Worm (Caenorhabditis elegans) whole organism, young adult: ENCODE data around the gene Y43F8B.7.

Experiments used
- B0035.1 ChIP-seq: sonication (generic microtip); optimal IDR thresholded peaks from 2 replicates; lab custom pipeline; 2016; ENCODE audit warnings: missing genetic modification characterization, mild to moderate bottlenecking, missing compliant biosample characterization, missing genotype, missing genetic modification reagents
- B0261.1 ChIP-seq: sonication (generic microtip); optimal IDR thresholded peaks from 2 replicates; lab custom pipeline; 2016; ENCODE audit warnings: mild to moderate bottlenecking, missing genetic modification characterization, moderate library complexity, missing compliant biosample characterization
- F22D6.2 ChIP-seq: sonication (generic microtip); optimal IDR thresholded peaks from 2 replicates; lab custom pipeline; 2016; ENCODE audit warnings: mild to moderate bottlenecking, missing genetic modification characterization, missing compliant biosample characterization
- F37B4.10 ChIP-seq: fragments of 200-800 bp; sonication (Bioruptor generic); IDR thresholded peaks from 2 replicates; pipeline ENCODE4 v1.3.6; 2022; ENCODE audit warnings: missing genetic modification characterization, missing compliant biosample characterization
- F39B2.1 ChIP-seq: fragments of 200-800 bp; sonication (Bioruptor generic); IDR thresholded peaks from 2 replicates; pipeline ENCODE4 v1.3.6; 2022; ENCODE audit warnings: missing genetic modification reagents, missing genetic modification characterization, missing compliant biosample characterization
- Y67H2A.10 ChIP-seq: fragments of 200-800 bp; sonication (Bioruptor generic); conservative IDR thresholded peaks from 2 replicates; pipeline ENCODE4 v1.3.6; 2022; ENCODE audit warnings: missing genetic modification reagents, missing genetic modification characterization, missing compliant biosample characterization
- akir-1 ChIP-seq: fragments of 200-800 bp; sonication (Bioruptor generic); optimal IDR thresholded peaks from 2 replicates; lab custom pipeline; 2018; ENCODE audit warnings: mild to moderate bottlenecking, missing genetic modification characterization, moderate library complexity, missing compliant biosample characterization
- atf-7 ChIP-seq: sonication (generic microtip); optimal IDR thresholded peaks from 2 replicates; lab custom pipeline; 2017; ENCODE audit warnings: mild to moderate bottlenecking, missing genetic modification characterization, missing compliant biosample characterization
- athp-1 ChIP-seq: sonication (generic microtip); optimal IDR thresholded peaks from 2 replicates; lab custom pipeline; 2017; ENCODE audit warnings: mild to moderate bottlenecking, missing genetic modification characterization, missing compliant biosample characterization
- cebp-1 ChIP-seq, 2 experiments: fragments of 200-800 bp in 1 of 2; sonication (Bioruptor generic) in 1 of 2; sonication (generic microtip) in 1 of 2; IDR thresholded peaks in 1 of 2; optimal IDR thresholded peaks in 1 of 2; 2 replicates each; pipeline versions ENCODE4 v1.3.6 to Lab custom; 2017 to 2022; ENCODE audit warnings: missing compliant biosample characterization in 2 of 2, missing genetic modification characterization in 2 of 2, mild to moderate bottlenecking in 1 of 2, missing genetic modification reagents in 1 of 2, moderate library complexity in 1 of 2
- dox-1 ChIP-seq: fragments of 200-800 bp; sonication (Bioruptor generic); IDR thresholded peaks from 2 replicates; pipeline ENCODE4 v1.3.6; 2022; ENCODE audit warnings: missing genetic modification reagents, missing genetic modification characterization, missing compliant biosample characterization
- dpl-1 ChIP-seq: fragments of 150-350 bp; optimal IDR thresholded peaks from 2 replicates; lab custom pipeline; 2014; ENCODE audit warnings: missing biosample characterization, missing genetic modification reagents, missing genetic modification characterization
- efl-1 ChIP-seq: fragments of 150-350 bp; optimal IDR thresholded peaks from 2 replicates; lab custom pipeline; 2014; ENCODE audit warnings: missing biosample characterization, missing genetic modification reagents, missing genetic modification characterization
- egrh-3 ChIP-seq: fragments of 200-800 bp; sonication (Bioruptor generic); IDR thresholded peaks from 2 replicates; pipeline ENCODE4 v1.3.6; 2022; ENCODE audit warnings: missing genetic modification reagents, missing genetic modification characterization, missing compliant biosample characterization
- ekl-4 ChIP-seq: fragments of 200-800 bp; sonication (Bioruptor generic); IDR thresholded peaks from 2 replicates; pipeline ENCODE4 v1.3.6; 2022; ENCODE audit warnings: missing genetic modification reagents, missing genetic modification characterization, missing compliant biosample characterization
- fkh-3 ChIP-seq: sonication (generic microtip); optimal IDR thresholded peaks from 2 replicates; lab custom pipeline; 2016; ENCODE audit warnings: mild to moderate bottlenecking, missing genetic modification characterization, missing compliant biosample characterization
- hlh-26 ChIP-seq: fragments of 200-800 bp; sonication (Bioruptor generic); conservative IDR thresholded peaks from 2 replicates; pipeline ENCODE4 v1.3.6; 2022; ENCODE audit warnings: missing genetic modification reagents, missing genetic modification characterization, missing compliant biosample characterization
- lin-26 ChIP-seq: fragments of 200-800 bp; sonication (Bioruptor generic); IDR thresholded peaks from 2 replicates; pipeline ENCODE4 v1.3.6; 2022; ENCODE audit warnings: missing genetic modification reagents, missing genetic modification characterization, missing compliant biosample characterization
- lsy-27 ChIP-seq: sonication (generic microtip); optimal IDR thresholded peaks from 2 replicates; lab custom pipeline; 2017; ENCODE audit warnings: missing genetic modification characterization, mild to moderate bottlenecking, missing compliant biosample characterization, antibody characterized with exemption, missing genotype, borderline replicate concordance; ENCODE audit not compliant: insufficient read depth
- madf-3 ChIP-seq: fragments of 200-800 bp; sonication (Bioruptor generic); IDR thresholded peaks from 2 replicates; pipeline ENCODE4 v1.3.6; 2022; ENCODE audit warnings: missing genetic modification reagents, missing genetic modification characterization, missing compliant biosample characterization
- mes-4 ChIP-seq: sonication (generic microtip); optimal IDR thresholded peaks from 2 replicates; lab custom pipeline; 2016; ENCODE audit warnings: missing genotype, missing genetic modification characterization, missing compliant biosample characterization
- nfya-1 ChIP-seq: sonication (generic microtip); optimal IDR thresholded peaks from 2 replicates; lab custom pipeline; 2017; ENCODE audit warnings: antibody characterized with exemption, missing compliant biosample characterization, missing genetic modification characterization, borderline replicate concordance; ENCODE audit not compliant: insufficient read depth
- nfyb-1 ChIP-seq: fragments of 200-800 bp; sonication (Bioruptor generic); IDR thresholded peaks from 2 replicates; pipeline ENCODE4 v1.3.6; 2022; ENCODE audit warnings: missing genetic modification reagents, missing genetic modification characterization, missing compliant biosample characterization
- nhr-120 ChIP-seq: fragments of 200-800 bp; sonication (Bioruptor generic); IDR thresholded peaks from 2 replicates; pipeline ENCODE4 v1.3.6; 2022; ENCODE audit warnings: missing genetic modification characterization, missing compliant biosample characterization
- pbrm-1 ChIP-seq: fragments of 200-800 bp; sonication (Bioruptor generic); IDR thresholded peaks from 2 replicates; pipeline ENCODE4 v1.3.6; 2022; ENCODE audit warnings: missing genetic modification reagents, missing genetic modification characterization, missing compliant biosample characterization
- rpc-1 ChIP-seq, 2 experiments: fragments of 150-350 bp in 1 of 2; sonication (generic microtip) in 1 of 2; optimal IDR thresholded peaks; 2 replicates each; lab custom pipeline; 2014 to 2018; ENCODE audit warnings: missing biosample characterization in 1 of 2, missing genetic modification characterization in 1 of 2, missing genetic modification reagents in 1 of 2, missing genotype in 1 of 2
- snpc-3.4 ChIP-seq: sonication (generic microtip); optimal IDR thresholded peaks from 2 replicates; lab custom pipeline; 2017; ENCODE audit warnings: missing genetic modification characterization, mild to moderate bottlenecking, missing compliant biosample characterization, antibody characterized with exemption, moderate library complexity, missing genotype, missing genetic modification reagents
- tbp1 ChIP-seq: fragments of 200-800 bp; sonication (Bioruptor generic); optimal IDR thresholded peaks from 2 replicates; lab custom pipeline; 2018; ENCODE audit warnings: mild to moderate bottlenecking, missing genetic modification characterization, missing compliant biosample characterization
- tlf-1 ChIP-seq: fragments of 200-800 bp; sonication (Bioruptor generic); optimal IDR thresholded peaks from 2 replicates; lab custom pipeline; 2018; ENCODE audit warnings: mild to moderate bottlenecking, missing genetic modification characterization, missing compliant biosample characterization
- unc-130 ChIP-seq: sonication (generic microtip); optimal IDR thresholded peaks from 2 replicates; lab custom pipeline; 2016; ENCODE audit warnings: missing genetic modification reagents, missing genetic modification characterization, missing compliant biosample characterization
- unc-62 ChIP-seq: fragments of 150-350 bp; optimal IDR thresholded peaks from 2 replicates; lab custom pipeline; 2014; ENCODE audit warnings: missing biosample characterization, missing genetic modification reagents, missing genetic modification characterization
- zfh-2 ChIP-seq: fragments of 200-800 bp; sonication (Bioruptor generic); conservative IDR thresholded peaks from 2 replicates; pipeline ENCODE4 v1.3.6; 2022; ENCODE audit warnings: missing genetic modification reagents, missing genetic modification characterization, missing compliant biosample characterization
- ztf-18 ChIP-seq: sonication (generic microtip); optimal IDR thresholded peaks from 2 replicates; lab custom pipeline; 2016; ENCODE audit warnings: missing genotype, mild to moderate bottlenecking, missing genetic modification characterization, missing compliant biosample characterization
- ztf-22 ChIP-seq: fragments of 200-800 bp; sonication (Bioruptor generic); optimal IDR thresholded peaks from 2 replicates; lab custom pipeline; 2018; ENCODE audit warnings: mild to moderate bottlenecking, missing genetic modification characterization, moderate library complexity, missing compliant biosample characterization
- ztf-6 ChIP-seq: fragments of 200-800 bp; sonication (Bioruptor generic); IDR thresholded peaks from 2 replicates; pipeline ENCODE4 v1.3.6; 2022; ENCODE audit warnings: missing genetic modification reagents, missing genetic modification characterization, missing compliant biosample characterization

The Y43F8B.7 gene

DNA sequence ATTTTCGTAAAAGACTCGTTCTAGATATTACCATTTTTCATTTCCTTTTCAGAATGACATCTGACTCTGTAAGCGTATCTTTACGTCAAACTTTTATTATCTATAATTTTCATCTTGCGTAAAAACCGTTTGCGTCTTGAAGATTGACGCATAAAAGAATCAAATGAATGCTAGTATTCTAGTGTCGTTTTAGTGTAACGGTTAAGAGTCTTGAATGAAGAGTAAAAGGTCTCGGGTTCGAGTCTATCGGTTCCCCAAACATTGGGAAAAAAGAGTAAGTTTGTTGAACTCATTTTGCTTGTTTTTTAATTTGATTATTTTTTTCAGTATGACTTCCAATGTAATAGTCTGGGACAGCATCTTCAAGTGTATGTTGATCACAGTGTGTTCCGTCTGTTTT, 6.1 kb upstream of the Y43F8B.7 start, which contains the start of gene Y43F8B.17:
TSS of gene Y43F8B.17 (plus strand) at position 215 of the 400 bp plus-strand sequence.
- no peak for TF ChIP-seq snpc-3.4
- TF ChIP-seq ztf-22 (GFP tag; lab: Kevin White, UChicago), result no peak
- no peak for TF ChIP-seq pbrm-1
- TF ChIP-seq hlh-26 (GFP tag; lab: Robert Waterston, UW), result no peak
- peak; percentile 62 for TF ChIP-seq B0261.1
- peak; percentile 84 for TF ChIP-seq tbp1 (GFP tag; lab: Kevin White, UChicago)
- TF ChIP-seq ekl-4 (GFP tag; lab: Robert Waterston, UW), result no peak
- peak; percentile 51 for TF ChIP-seq rpc-1 (optimal IDR thresholded peaks at IDR 0.05; lab: Kevin White, UChicago)
- peak; percentile 71 for TF ChIP-seq rpc-1 (tag; optimal IDR thresholded peaks at IDR 0.05; lab: Kevin White, UChicago)
- no peak for TF ChIP-seq nfyb-1 (GFP tag; lab: Robert Waterston, UW)
- TF ChIP-seq tlf-1 (GFP tag; lab: Kevin White, UChicago), result no peak
- TF ChIP-seq nhr-120 (GFP tag; lab: Robert Waterston, UW), result no peak
- TF ChIP-seq F22D6.2 (tag; lab: Kevin White, UChicago), result no peak
- TF ChIP-seq madf-3 (GFP tag; lab: Robert Waterston, UW), result no peak

DNA sequence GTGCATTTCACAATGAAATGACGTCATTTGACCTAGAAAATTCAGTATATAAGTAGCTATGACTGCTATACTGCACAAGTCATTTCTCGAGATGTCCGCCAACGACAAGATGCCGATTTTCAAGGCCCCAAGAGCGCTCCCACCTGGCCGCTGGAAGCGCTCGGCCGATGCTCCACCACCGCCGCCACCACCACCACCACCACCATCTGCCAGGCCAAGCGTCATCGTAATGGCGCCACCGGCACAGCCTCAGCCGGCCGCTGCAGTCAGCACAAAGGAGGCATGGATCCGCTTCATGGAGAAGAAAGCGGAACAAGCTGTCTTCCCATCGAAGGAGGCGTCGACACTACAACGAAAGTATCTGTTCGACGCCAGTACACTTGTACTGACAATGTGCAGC, 5.3 kb upstream of the Y43F8B.7 start, which contains the start of gene Y43F8B.28:
TSS of gene Y43F8B.28 (plus strand) at position 59 of the 400 bp plus-strand sequence.
- TF ChIP-seq zfh-2 (GFP tag; lab: Robert Waterston, UW) (peak; percentile 87), lin-26 (0 out of 2 replicates have a peak, but pooled peaks have one; percentile 10), mes-4 (no peak), cebp-1 (GFP tag; IDR thresholded peaks at IDR 0.05; lab: Robert Waterston, UW) (no peak), cebp-1 (tag; optimal IDR thresholded peaks at IDR 0.05; lab: Kevin White, UChicago) (no peak), egrh-3 (peak; percentile 88)

DNA sequence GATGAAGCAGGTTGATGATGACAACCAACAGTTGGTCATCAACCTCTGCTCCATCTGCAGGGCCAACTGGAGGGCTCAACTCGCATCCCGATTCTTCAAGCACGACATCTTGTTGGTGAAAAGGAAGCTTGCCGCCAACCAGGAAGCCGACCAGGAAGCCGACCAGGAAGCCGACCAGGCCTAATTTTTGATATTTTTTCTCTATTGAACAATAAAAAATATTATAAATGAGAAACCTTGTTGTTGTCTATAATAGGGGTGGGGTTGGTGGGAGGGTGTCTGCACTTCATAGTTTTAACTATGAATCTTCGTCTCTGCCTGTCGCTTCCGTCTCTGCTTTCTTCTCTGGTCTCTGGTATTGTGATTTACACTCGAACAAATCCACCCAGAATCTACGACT, 4.9 kb upstream of the Y43F8B.7 start, which contains the start of gene Y43F8B.18:
TSS of gene Y43F8B.18 (plus strand) at position 301 of the 400 bp plus-strand sequence.
- no peak for TF ChIP-seq efl-1 (GFP tag; lab: Kevin White, UChicago)
- no peak for TF ChIP-seq unc-130 (GFP tag; lab: Kevin White, UChicago)
- no peak for TF ChIP-seq nfya-1 (tag; lab: Kevin White, UChicago)
- no peak for TF ChIP-seq nhr-120 (GFP tag; lab: Robert Waterston, UW)
- no peak for TF ChIP-seq dpl-1 (GFP tag; lab: Kevin White, UChicago)
- no peak for TF ChIP-seq athp-1 (tag; lab: Kevin White, UChicago)
- no peak for TF ChIP-seq unc-62 (GFP tag; lab: Kevin White, UChicago)
- no peak for TF ChIP-seq ztf-18 (tag; lab: Kevin White, UChicago)
- TF ChIP-seq F37B4.10, result no peak
- TF ChIP-seq atf-7 (tag; lab: Kevin White, UChicago), result no peak
- TF ChIP-seq dox-1 (GFP tag; lab: Robert Waterston, UW), result no peak
- TF ChIP-seq akir-1 (GFP tag; lab: Kevin White, UChicago), result no peak
- TF ChIP-seq Y67H2A.10 (GFP tag; lab: Robert Waterston, UW), result no peak
- no peak for TF ChIP-seq fkh-3
- TF ChIP-seq mes-4, result no peak
- TF ChIP-seq F39B2.1 (GFP tag; lab: Robert Waterston, UW), result no peak
- TF ChIP-seq, all 124 proteins: peak for 0

ce11 chrV:19491302-19491701, 741 bp downstream of the Y43F8B.7 start, which contains the start of gene Y43F8B.29:
Gene Y43F8B.29, plus strand, starts transcription at chrV:19491602.
- TF ChIP-seq ztf-6 (GFP tag; lab: Robert Waterston, UW) (no peak), lsy-27 (tag; lab: Kevin White, UChicago) (no peak), B0035.1 (tag; lab: Kevin White, UChicago) (no peak)
